Fruit fly (Drosophila melanogaster) whole organism, adult: ENCODE results near the gene CG13047.

Experiments used
- CG12768 ChIP-seq: fragments of 200-800 bp; sonication (Bioruptor generic); optimal IDR thresholded peaks from 2 replicates; lab custom pipeline; 2017; ENCODE audit warnings: missing biosample characterization, missing genetic modification characterization, mild to moderate bottlenecking, moderate library complexity, missing genetic modification reagents
- CG1620 ChIP-seq: fragments of 200-800 bp; sonication (Bioruptor generic); optimal IDR thresholded peaks from 2 replicates; lab custom pipeline; 2016; ENCODE audit warnings: missing biosample characterization, missing genetic modification characterization
- CG7045 ChIP-seq: fragments of 200-800 bp; sonication (Bioruptor generic); optimal IDR thresholded peaks from 2 replicates; lab custom pipeline; 2017; ENCODE audit warnings: missing biosample characterization, mild to moderate bottlenecking, missing genetic modification characterization
- Clk ChIP-seq: fragments of 200-800 bp; sonication (Bioruptor generic); optimal IDR thresholded peaks from 2 replicates; lab custom pipeline; 2017; ENCODE audit warnings: missing biosample characterization, missing genetic modification characterization
- Crg-1 ChIP-seq: fragments of 200-800 bp; sonication (Bioruptor generic); optimal IDR thresholded peaks from 2 replicates; lab custom pipeline; 2016; ENCODE audit warnings: missing biosample characterization, missing genetic modification characterization
- Hr96 ChIP-seq: fragments of 200-800 bp; sonication (Bioruptor generic); optimal IDR thresholded peaks from 2 replicates; lab custom pipeline; 2016; ENCODE audit warnings: missing biosample characterization, missing genetic modification characterization
- Mnt ChIP-seq: fragments of 200-800 bp; sonication (Bioruptor generic); optimal IDR thresholded peaks from 2 replicates; lab custom pipeline; 2016; ENCODE audit warnings: missing biosample characterization, mild to moderate bottlenecking, missing genetic modification characterization
- cic ChIP-seq: fragments of 200-800 bp; sonication (Bioruptor generic); optimal IDR thresholded peaks from 2 replicates; lab custom pipeline; 2017; ENCODE audit warnings: missing biosample characterization, mild to moderate bottlenecking, missing genetic modification characterization, moderate library complexity
- ovo ChIP-seq: fragments of 200-800 bp; sonication (Bioruptor generic); optimal IDR thresholded peaks from 2 replicates; lab custom pipeline; 2016; ENCODE audit warnings: missing biosample characterization, missing genetic modification characterization
- pad ChIP-seq: fragments of 200-800 bp; sonication (Bioruptor generic); optimal IDR thresholded peaks from 3 replicates; lab custom pipeline; 2017; ENCODE audit warnings: missing biosample characterization, missing genetic modification characterization, mild to moderate bottlenecking, moderate library complexity, missing genetic modification reagents
- tj ChIP-seq: fragments of 200-800 bp; sonication (Bioruptor generic); optimal IDR thresholded peaks from 3 replicates; lab custom pipeline; 2017; ENCODE audit warnings: missing biosample characterization, mild to moderate bottlenecking, missing genetic modification characterization, moderate library complexity

DNA sequence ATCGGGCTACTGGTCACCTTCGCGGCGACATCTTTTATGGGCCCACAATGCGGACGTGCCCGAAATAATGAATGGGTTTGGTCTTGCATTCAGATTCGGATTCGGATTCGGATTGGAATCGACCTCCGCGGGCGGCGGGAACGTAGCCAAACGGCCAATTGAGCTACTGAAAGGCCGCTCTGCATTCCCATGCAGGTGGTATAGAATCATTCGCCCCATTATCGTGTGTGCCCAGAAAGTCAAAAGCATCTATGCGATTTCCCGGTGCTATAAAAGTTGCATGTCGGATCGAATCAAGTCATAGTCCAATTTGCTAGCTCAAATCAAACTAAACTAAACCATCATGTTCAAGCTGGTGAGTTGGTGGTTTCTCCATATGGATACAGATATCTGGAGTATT, 16.1 kb downstream of the CG13047 start, which contains the start of gene CG13068:
- TF ChIP-seq Mnt (no peak), Hr96 (GFP tag; lab: Kevin White, UChicago) (no peak), pad (GFP tag; lab: Kevin White, UChicago) (no peak), Clk (no peak), CG7045 (no peak), CG12768 (GFP tag; lab: Kevin White, UChicago) (no peak), cic (GFP tag; lab: Kevin White, UChicago) (no peak), tj (GFP tag; lab: Kevin White, UChicago) (no peak), ovo (GFP tag; lab: Kevin White, UChicago) (no peak), Crg-1 (GFP tag; lab: Kevin White, UChicago) (no peak), CG1620 (GFP tag; lab: Kevin White, UChicago) (no peak)
